Worm (Caenorhabditis elegans) whole organism, L2 larva: Measurements from ENCODE around the gene unc-18.

ENCODE experiments used
- aly-2 ChIP-seq: fragments of 150-350 bp; optimal IDR thresholded peaks from 2 replicates; lab custom pipeline; 2014; ENCODE audit warnings: missing biosample characterization, missing genetic modification characterization
- ceh-82 ChIP-seq: fragments of 150-350 bp; optimal IDR thresholded peaks from 2 replicates; lab custom pipeline; 2014; ENCODE audit warnings: missing biosample characterization, missing genetic modification characterization
- gmeb-1 ChIP-seq: fragments of 150-350 bp; optimal IDR thresholded peaks from 2 replicates; lab custom pipeline; 2014; ENCODE audit warnings: missing biosample characterization, missing genetic modification characterization
- lin-13 ChIP-seq: fragments of 150-350 bp; optimal IDR thresholded peaks from 2 replicates; lab custom pipeline; 2014; ENCODE audit warnings: missing biosample characterization, missing genetic modification reagents, missing genetic modification characterization
- lin-39 ChIP-seq: fragments of 150-350 bp; optimal IDR thresholded peaks from 2 replicates; lab custom pipeline; 2014; ENCODE audit warnings: missing biosample characterization, missing genetic modification reagents, missing genetic modification characterization
- lsy-2 ChIP-seq, 2 experiments: fragments of 150-350 bp in 1 of 2; sonication (generic microtip) in 1 of 2; optimal IDR thresholded peaks; 2 replicates each; lab custom pipeline; 2014 to 2017; ENCODE audit warnings: missing biosample characterization in 2 of 2, missing genetic modification characterization in 2 of 2
- mdl-1 ChIP-seq, 2 experiments: fragments of 150-350 bp in 1 of 2; sonication (generic microtip) in 1 of 2; optimal IDR thresholded peaks; 2 replicates each; lab custom pipeline; 2017; ENCODE audit warnings: missing biosample characterization in 2 of 2, missing genetic modification characterization in 2 of 2
- nhr-11 ChIP-seq: fragments of 150-350 bp; optimal IDR thresholded peaks from 2 replicates; lab custom pipeline; 2014; ENCODE audit warnings: missing biosample characterization, missing genetic modification characterization
- nhr-77 ChIP-seq: fragments of 150-350 bp; optimal IDR thresholded peaks from 2 replicates; lab custom pipeline; 2014; ENCODE audit warnings: missing biosample characterization, missing genetic modification characterization

DNA sequence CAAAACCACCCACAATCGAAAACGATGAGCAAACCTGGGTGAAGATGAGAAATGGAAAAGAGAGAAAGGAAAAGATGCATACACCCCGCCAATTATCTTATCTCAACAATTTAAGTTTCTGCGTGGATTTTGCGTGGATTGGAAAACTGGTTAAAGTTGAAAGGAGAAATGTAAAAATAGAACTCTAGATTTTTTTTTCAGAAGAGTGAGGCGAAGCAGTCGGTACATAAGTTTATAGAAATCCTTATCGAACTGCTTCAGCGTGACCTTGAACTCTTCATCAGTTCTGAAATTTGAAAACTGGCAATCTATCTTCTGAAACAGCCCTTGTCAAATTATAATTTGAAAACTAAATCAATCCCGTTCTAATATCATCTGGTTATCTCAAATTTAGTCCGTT, 6.4 kb downstream of the unc-18 start, which contains the start of gene clik-2:
- TF ChIP-seq lin-39 (tag; lab: Kevin White, UChicago) (no peak), gmeb-1 (tag; lab: Kevin White, UChicago) (no peak), lin-13 (GFP tag; lab: Kevin White, UChicago) (no peak), aly-2 (tag; lab: Kevin White, UChicago) (no peak), lsy-2 (tag; optimal IDR thresholded peaks at IDR 0.05; lab: Kevin White, UChicago) (no peak), nhr-77 (no peak), nhr-11 (no peak), mdl-1 (tag; optimal IDR thresholded peaks at IDR 0.05; lab: Kevin White, UChicago) (no peak), ceh-82 (no peak)
